Worm (Caenorhabditis elegans) whole organism, early embryonic: ENCODE measurements around the gene C27C12.3.

ENCODE experiments used
- B0310.2 ChIP-seq: sonication (generic microtip); optimal IDR thresholded peaks from 2 replicates; lab custom pipeline; 2016; ENCODE audit warnings: mild to moderate bottlenecking, missing genetic modification characterization, missing compliant biosample characterization
- ama-1 ChIP-seq: fragments of 150-350 bp; optimal IDR thresholded peaks from 2 replicates; lab custom pipeline; 2014

ce11 chrX:14851904-14852303 lies 13.7 kb downstream of the C27C12.3 start:
- no peak for TF ChIP-seq ama-1 (lab: Kevin White, UChicago)
- TF ChIP-seq B0310.2 (tag; lab: Kevin White, UChicago) = no peak
